Worm (Caenorhabditis elegans) whole organism, early embryonic: ENCODE measurements around the gene F46C3.6.

Experiments
- B0310.2 ChIP-seq: sonication (generic microtip); optimal IDR thresholded peaks from 2 replicates; lab custom pipeline; 2016; ENCODE audit warnings: mild to moderate bottlenecking, missing genetic modification characterization, missing compliant biosample characterization
- F13C5.2 ChIP-seq: sonication (generic microtip); optimal IDR thresholded peaks from 2 replicates; lab custom pipeline; 2017; ENCODE audit warnings: mild to moderate bottlenecking, missing genetic modification characterization, inconsistent platforms, missing compliant biosample characterization
- aly-1 ChIP-seq: sonication (generic microtip); optimal IDR thresholded peaks from 2 replicates; lab custom pipeline; 2016; ENCODE audit warnings: missing genetic modification characterization, missing compliant biosample characterization
- ama-1 ChIP-seq: fragments of 150-350 bp; optimal IDR thresholded peaks from 2 replicates; lab custom pipeline; 2014
- ceh-13 ChIP-seq: fragments of 200-800 bp; sonication (Bioruptor generic); optimal IDR thresholded peaks from 2 replicates; lab custom pipeline; 2018; ENCODE audit warnings: mild to moderate bottlenecking, missing genetic modification characterization, missing compliant biosample characterization
- flt-1 ChIP-seq: fragments of 200-800 bp; sonication (Bioruptor generic); IDR thresholded peaks from 2 replicates; pipeline ENCODE4 v1.3.6; 2022; ENCODE audit warnings: missing genetic modification characterization, missing compliant biosample characterization
- pes-1 ChIP-seq: fragments of 200-800 bp; sonication (Bioruptor generic); IDR thresholded peaks from 2 replicates; pipeline ENCODE4 v1.3.6; 2022; ENCODE audit warnings: missing genetic modification reagents, missing genetic modification characterization, missing compliant biosample characterization
- scrt-1 ChIP-seq: fragments of 200-800 bp; sonication (Bioruptor generic); IDR thresholded peaks from 2 replicates; pipeline ENCODE4 v1.3.6; 2022; ENCODE audit warnings: missing genetic modification characterization, missing compliant biosample characterization
- sea-1 ChIP-seq: fragments of 200-800 bp; sonication (Bioruptor generic); conservative IDR thresholded peaks from 2 replicates; pipeline ENCODE4 v1.3.6; 2022; ENCODE audit warnings: missing genetic modification characterization, missing compliant biosample characterization

ce11 chrX:11437716-11438115 is 17.8 kb upstream of the F46C3.6 start:
- no peak for TF ChIP-seq ceh-13 (GFP tag; lab: Kevin White, UChicago)
- TF ChIP-seq ama-1 (lab: Kevin White, UChicago): no peak
- no peak for TF ChIP-seq F13C5.2 (tag; lab: Kevin White, UChicago)
- no peak for TF ChIP-seq sea-1
- TF ChIP-seq aly-1 (tag; lab: Kevin White, UChicago): no peak
- TF ChIP-seq pes-1 (GFP tag; lab: Robert Waterston, UW): no peak
- TF ChIP-seq B0310.2: no peak
- no peak for TF ChIP-seq flt-1
- TF ChIP-seq scrt-1 (GFP tag; lab: Robert Waterston, UW): no peak
